Fruit fly (Drosophila melanogaster): ENCODE results near the gene tacc.

tacc gene

DNA sequence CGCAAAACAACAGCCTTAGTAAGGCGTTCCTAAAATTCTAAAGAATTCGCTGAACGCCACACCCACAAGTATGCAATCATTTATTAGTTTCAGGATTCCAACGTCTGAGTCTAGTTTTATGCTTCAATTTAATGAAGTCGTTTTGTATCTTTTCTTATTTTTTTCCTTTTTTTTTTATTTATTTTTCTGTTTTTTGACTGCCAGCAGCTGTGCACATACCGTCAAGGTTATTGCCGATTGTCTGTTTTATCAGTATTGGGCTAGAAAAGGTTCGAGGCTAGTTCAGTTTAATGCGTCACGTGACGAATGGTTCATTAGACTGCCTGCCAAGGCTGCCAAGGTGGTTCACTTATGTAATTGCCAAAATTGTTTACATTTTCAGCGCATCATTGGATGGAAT lies 12.5 kb upstream of the tacc start:
- TF ChIP-seq CG34406 (GFP tag; optimal IDR thresholded peaks at IDR 0.05) (peak; percentile 27), Hr39 (GFP tag; optimal IDR thresholded peaks at IDR 0.05) (peak; percentile 7), CG8119 (GFP tag; IDR thresholded peaks at IDR 0.05) (no peak), svp (GFP tag) (peak; percentile 43), CG10669 (GFP tag; optimal IDR thresholded peaks at IDR 0.05) (peak; percentile 6), eg (GFP tag; IDR thresholded peaks at IDR 0.05) (0 out of 3 replicates have a peak, but pooled peaks have one; percentile 26), fkh (GFP tag; optimal IDR thresholded peaks at IDR 0.05) (peak; percentile 28), CG9139 (GFP tag; optimal IDR thresholded peaks at IDR 0.05) (no peak), Eip75B (GFP tag; optimal IDR thresholded peaks at IDR 0.05) (no peak), vri (GFP tag; optimal IDR thresholded peaks at IDR 0.05) (peak; percentile 57), Sox102F (GFP tag; optimal IDR thresholded peaks at IDR 0.05) (peak; percentile 7)

DNA sequence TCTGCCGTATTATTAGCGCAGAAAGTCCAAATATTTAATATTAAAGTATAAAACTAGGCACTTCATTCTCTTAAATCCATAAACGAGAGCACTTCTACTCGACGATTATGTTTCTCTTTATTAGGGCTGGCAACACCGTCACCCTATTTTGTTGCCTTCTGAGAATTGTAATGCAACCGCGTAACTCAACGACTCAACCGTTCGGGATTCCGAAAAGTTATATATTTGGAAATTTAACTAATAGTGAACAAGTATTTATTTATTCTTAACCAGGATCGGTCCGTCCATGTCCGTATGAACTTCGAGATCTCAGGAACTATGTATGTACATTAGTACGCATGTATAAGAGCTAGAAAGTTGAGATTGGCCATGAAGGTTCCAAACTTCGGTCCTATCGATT lies 879 bp upstream of the tacc start, which contains the start of gene atms:
Gene atms (plus strand): TSS at position 301 of the 400 bp plus-strand sequence.
- TF ChIP-seq svp (GFP tag), result no peak
- no peak for TF ChIP-seq Eip93F (GFP tag; optimal IDR thresholded peaks at IDR 0.05)
- no peak for TF ChIP-seq CG11902 (GFP tag; optimal IDR thresholded peaks at IDR 0.05)
- no peak for TF ChIP-seq spab (GFP tag; optimal IDR thresholded peaks at IDR 0.05)
- no peak for TF ChIP-seq Lpt (GFP tag; optimal IDR thresholded peaks at IDR 0.05)
- no peak for TF ChIP-seq pdm3 (GFP tag; optimal IDR thresholded peaks at IDR 0.05)
- TF ChIP-seq Smox (GFP tag; optimal IDR thresholded peaks at IDR 0.05), result no peak

- TF ChIP-seq spab (GFP tag; optimal IDR thresholded peaks at IDR 0.05) (no peak), CG11762 (GFP tag; optimal IDR thresholded peaks at IDR 0.05; ENCODE audit: insufficient read depth) (no peak), Sox14 (GFP tag; optimal IDR thresholded peaks at IDR 0.05) (no peak), Hr38 (GFP tag; optimal IDR thresholded peaks at IDR 0.05) (no peak), CG6276 (GFP tag; optimal IDR thresholded peaks at IDR 0.05) (peak; percentile 8), Blimp-1 (GFP tag; optimal IDR thresholded peaks at IDR 0.05) (no peak), CG31627 (GFP tag; optimal IDR thresholded peaks at IDR 0.05) (no peak), Hr39 (GFP tag; optimal IDR thresholded peaks at IDR 0.05) (no peak), Gug (GFP tag; IDR thresholded peaks at IDR 0.05) (0 out of 2 replicates have a peak, but pooled peaks have one; percentile 29), esn (GFP tag; optimal IDR thresholded peaks at IDR 0.05) (no peak), eg (GFP tag; IDR thresholded peaks at IDR 0.05) (0 out of 3 replicates have a peak, but pooled peaks have one; percentile 33), CG11294 (GFP tag; IDR thresholded peaks at IDR 0.05) (no peak), CG7368 (GFP tag; optimal IDR thresholded peaks at IDR 0.05) (no peak), CG10669 (GFP tag; optimal IDR thresholded peaks at IDR 0.05) (peak; percentile 47), CG6854 (GFP tag; optimal IDR thresholded peaks at IDR 0.05) (no peak), CG3919 (GFP tag; optimal IDR thresholded peaks at IDR 0.05) (no peak), CG8319 (GFP tag; optimal IDR thresholded peaks at IDR 0.05) (no peak), fd59A (GFP tag; optimal IDR thresholded peaks at IDR 0.05) (no peak), CG4318 (GFP tag; optimal IDR thresholded peaks at IDR 0.05) (peak; percentile 10), CG15336 (GFP tag; IDR thresholded peaks at IDR 0.05) (peak; percentile 47; the same call in 1 of the 2 replicates), Lpt (GFP tag; optimal IDR thresholded peaks at IDR 0.05) (no peak), cyc (GFP tag; optimal IDR thresholded peaks at IDR 0.05) (no peak), vri (GFP tag; optimal IDR thresholded peaks at IDR 0.05) (no peak), Hr4 (GFP tag; optimal IDR thresholded peaks at IDR 0.05) (peak; percentile 23), lz (GFP tag; optimal IDR thresholded peaks at IDR 0.05) (no peak), CG8119 (GFP tag; IDR thresholded peaks at IDR 0.05) (peak; percentile 49), svp (GFP tag) (no peak), salr (GFP tag; optimal IDR thresholded peaks at IDR 0.05) (no peak), CG1621 (tag; optimal IDR thresholded peaks at IDR 0.05) (no peak), CG11902 (GFP tag; optimal IDR thresholded peaks at IDR 0.05) (no peak), CG6792 (GFP tag; optimal IDR thresholded peaks at IDR 0.05) (no peak), Ets96B (tag; optimal IDR thresholded peaks at IDR 0.05) (peak; percentile 11), Sox102F (GFP tag; optimal IDR thresholded peaks at IDR 0.05) (no peak), Sox15 (GFP tag; optimal IDR thresholded peaks at IDR 0.05) (no peak), dac (GFP tag; optimal IDR thresholded peaks at IDR 0.05) (peak; percentile 13), dsx (GFP tag; optimal IDR thresholded peaks at IDR 0.05; ENCODE audit: poor library complexity, severe bottlenecking) (peak; percentile 30), OdsH (GFP tag; optimal IDR thresholded peaks at IDR 0.05) (no peak), acj6 (GFP tag; optimal IDR thresholded peaks at IDR 0.05) (no peak), CG8632 (GFP tag; optimal IDR thresholded peaks at IDR 0.05) (no peak), Ets21C (GFP tag; optimal IDR thresholded peaks at IDR 0.05) (no peak)
Observed at dm6 chr3R:4747292-4747691, 1.6 kb downstream of the tacc start.

All from whole organism, prepupa.